Worm (Caenorhabditis elegans): ENCODE data around the gene sas-4.

DNA sequence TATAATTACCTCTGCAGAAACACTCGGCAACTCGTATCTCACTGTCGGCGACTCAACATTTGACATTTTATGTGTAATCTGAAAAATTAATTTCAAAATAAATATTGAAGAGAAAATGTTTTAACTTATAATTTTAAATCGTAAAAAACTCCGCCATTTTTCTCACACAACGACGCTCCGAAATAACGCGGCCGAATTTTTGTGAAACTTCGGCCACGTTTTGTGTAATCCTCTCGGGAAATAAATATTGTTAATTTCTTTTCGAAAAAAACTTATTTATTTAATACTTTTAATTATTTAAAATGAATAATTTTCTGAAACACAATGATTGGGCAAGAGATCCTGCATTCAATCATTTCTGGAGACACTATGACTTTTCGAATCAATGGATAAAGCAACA is 11.0 kb downstream of the sas-4 start, which contains the start of the genes F10E9.7 and F10E9.5:
- TF ChIP-seq unc-62 (GFP tag; optimal IDR thresholded peaks at IDR 0.05) (no peak), cnd-1 (tag; optimal IDR thresholded peaks at IDR 0.05) (no peak), ceh-43 (GFP tag; optimal IDR thresholded peaks at IDR 0.05) (no peak), ztf-11 (tag; optimal IDR thresholded peaks at IDR 0.05) (no peak)
